Fruit fly (Drosophila melanogaster) Kc167 (cell line): ENCODE results near the gene CG9948.

ENCODE experiments used
- Myc ChIP-seq: fragments of >200 bp; optimal IDR thresholded peaks from 2 replicates; lab custom pipeline; 2017; ENCODE audit warnings: missing external identifiers
- Sin3A ChIP-seq: fragments of >200 bp; optimal IDR thresholded peaks from 2 replicates; lab custom pipeline; 2018; ENCODE audit warnings: missing external identifiers
- h ChIP-seq: fragments of >200 bp; optimal IDR thresholded peaks from 3 replicates; lab custom pipeline; 2018; ENCODE audit warnings: missing external identifiers
- insv ChIP-seq: fragments of >200 bp; optimal IDR thresholded peaks from 3 replicates; lab custom pipeline; 2018; ENCODE audit warnings: missing external identifiers
- psq ChIP-seq: fragments of >200 bp; optimal IDR thresholded peaks from 2 replicates; lab custom pipeline; 2017; ENCODE audit warnings: missing external identifiers
- ttk ChIP-seq: sonication (Bioruptor generic); optimal IDR thresholded peaks from 2 replicates; lab custom pipeline; 2017; ENCODE audit warnings: missing external identifiers

The CG9948 gene

dm6 chr3L:6968961-6969814, 13.4 kb downstream of the CG9948 start, which contains the start of the genes Mis12 and CG9953:
Gene Mis12 (minus strand): TSS chr3L:6969048.
Gene CG9953 (plus strand): TSS chr3L:6969658.
- TF ChIP-seq insv (lab: Kevin White, UChicago) (no peak), h (lab: Kevin White, UChicago) (no peak), ttk (no peak), Myc (lab: Kevin White, UChicago) (no peak), Sin3A (lab: Kevin White, UChicago) (no peak), psq (lab: Kevin White, UChicago) (no peak)

dm6 chr3L:6971298-6971697, 15.5 kb downstream of the CG9948 start:
- TF ChIP-seq Sin3A (lab: Kevin White, UChicago): no peak
- no peak for TF ChIP-seq psq (lab: Kevin White, UChicago)
- TF ChIP-seq h (lab: Kevin White, UChicago): no peak
- TF ChIP-seq Myc (lab: Kevin White, UChicago): no peak
- no peak for TF ChIP-seq insv (lab: Kevin White, UChicago)
- TF ChIP-seq ttk: no peak

dm6 chr3L:6972367-6972766, 16.6 kb downstream of the CG9948 start, which contains the start of gene CG10063:
Gene CG10063 (minus strand): TSS chr3L:6972467.
- TF ChIP-seq Sin3A (lab: Kevin White, UChicago) (no peak), insv (lab: Kevin White, UChicago) (no peak), ttk (no peak), h (lab: Kevin White, UChicago) (no peak), Myc (lab: Kevin White, UChicago) (no peak), psq (lab: Kevin White, UChicago) (no peak)

- TF ChIP-seq Sin3A (lab: Kevin White, UChicago): no peak
- TF ChIP-seq psq (lab: Kevin White, UChicago): no peak
- TF ChIP-seq ttk: no peak
- no peak for TF ChIP-seq h (lab: Kevin White, UChicago)
- no peak for TF ChIP-seq insv (lab: Kevin White, UChicago)
Measured at dm6 chr3L:6975875-6976274, 20.1 kb downstream of the CG9948 start.

dm6 chr3L:6976601-6977140, 20.9 kb downstream of the CG9948 start:
- TF ChIP-seq h (lab: Kevin White, UChicago): no peak
- TF ChIP-seq ttk: no peak
- no peak for TF ChIP-seq insv (lab: Kevin White, UChicago)
- TF ChIP-seq Myc (lab: Kevin White, UChicago): no peak
- TF ChIP-seq psq (lab: Kevin White, UChicago): no peak
- no peak for TF ChIP-seq Sin3A (lab: Kevin White, UChicago)

dm6 chr3L:6977391-6977790, 21.6 kb downstream of the CG9948 start:
- TF ChIP-seq insv (lab: Kevin White, UChicago) (no peak), h (lab: Kevin White, UChicago) (no peak), ttk (no peak), Myc (lab: Kevin White, UChicago) (no peak), psq (lab: Kevin White, UChicago) (no peak), Sin3A (lab: Kevin White, UChicago) (no peak)

- TF ChIP-seq Myc (lab: Kevin White, UChicago): no peak
- no peak for TF ChIP-seq psq (lab: Kevin White, UChicago)
- TF ChIP-seq ttk: no peak
- no peak for TF ChIP-seq Sin3A (lab: Kevin White, UChicago)
- no peak for TF ChIP-seq h (lab: Kevin White, UChicago)
- no peak for TF ChIP-seq insv (lab: Kevin White, UChicago)
Measured at dm6 chr3L:6978030-6978683, 22.4 kb downstream of the CG9948 start.

dm6 chr3L:6978757-6979386, 23.1 kb downstream of the CG9948 start:
- TF ChIP-seq psq (lab: Kevin White, UChicago) (no peak), h (lab: Kevin White, UChicago) (no peak), Sin3A (lab: Kevin White, UChicago) (no peak), ttk (no peak), insv (lab: Kevin White, UChicago) (no peak), Myc (lab: Kevin White, UChicago) (no peak)

- TF ChIP-seq insv (lab: Kevin White, UChicago): no peak
- TF ChIP-seq Sin3A (lab: Kevin White, UChicago): no peak
- TF ChIP-seq psq (lab: Kevin White, UChicago): no peak
- no peak for TF ChIP-seq h (lab: Kevin White, UChicago)
- no peak for TF ChIP-seq Myc (lab: Kevin White, UChicago)
- no peak for TF ChIP-seq ttk
Measured at dm6 chr3L:6979387-6980249, 23.8 kb downstream of the CG9948 start, which contains the start of gene Galphai. Gene Galphai (minus strand): TSS chr3L:6980044.

- no peak for TF ChIP-seq insv (lab: Kevin White, UChicago)
- no peak for TF ChIP-seq Myc (lab: Kevin White, UChicago)
- TF ChIP-seq ttk: no peak
- TF ChIP-seq h (lab: Kevin White, UChicago): no peak
- no peak for TF ChIP-seq psq (lab: Kevin White, UChicago)
- TF ChIP-seq Sin3A (lab: Kevin White, UChicago): no peak
Measured at dm6 chr3L:6980553-6980952, 24.8 kb downstream of the CG9948 start.
